Fruit fly (Drosophila melanogaster): ENCODE measurements around the gene CG15025.
A peak's percentile ranks its signal among the peaks of the same experiment; 100 is the strongest.

Gene CG15025

DNA sequence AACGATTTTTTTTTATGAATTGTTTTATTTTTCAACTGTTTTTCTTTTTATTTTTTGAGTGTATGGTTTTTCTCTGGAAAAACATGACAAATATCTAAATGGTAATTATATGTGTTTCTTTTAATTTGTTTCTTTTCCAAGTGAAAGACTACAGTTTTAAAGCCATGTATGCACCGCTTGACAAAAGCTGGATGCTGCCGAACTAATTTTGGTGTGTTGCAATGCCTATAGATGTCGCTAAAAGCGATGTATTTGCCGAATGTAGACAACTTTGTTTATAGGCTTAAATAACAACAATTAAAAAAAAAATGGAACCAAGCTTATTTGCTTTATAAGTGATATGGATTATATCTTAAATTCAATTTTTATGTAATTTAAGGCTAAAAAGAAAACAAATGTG, at the start of gene CG15025 (continued):
- TF ChIP-seq lab (GFP tag; optimal IDR thresholded peaks at IDR 0.05) = no peak
- TF ChIP-seq Nf-YA (GFP tag; IDR thresholded peaks at IDR 0.05) = no peak
- TF ChIP-seq nmo (GFP tag; optimal IDR thresholded peaks at IDR 0.05) = peak; percentile 36
- peak; percentile 7 for TF ChIP-seq slp2 (GFP tag; optimal IDR thresholded peaks at IDR 0.05)
- no peak for TF ChIP-seq CG11696 (GFP tag; IDR thresholded peaks at IDR 0.05)
- TF ChIP-seq CkIIα-i1 (GFP tag; IDR thresholded peaks at IDR 0.05) = no peak
- TF ChIP-seq CG5180 (GFP tag; optimal IDR thresholded peaks at IDR 0.05) = no peak
- TF ChIP-seq Deaf1 (tag; optimal IDR thresholded peaks at IDR 0.05) = no peak
- TF ChIP-seq CG10274 (GFP tag; optimal IDR thresholded peaks at IDR 0.05) = no peak
- no peak for TF ChIP-seq NC2α (GFP tag; optimal IDR thresholded peaks at IDR 0.05)
- no peak for TF ChIP-seq CG10267 (tag; optimal IDR thresholded peaks at IDR 0.05)
- TF ChIP-seq sisA (GFP tag; IDR thresholded peaks at IDR 0.05) = peak; percentile 56; the same call in 1 of the 2 replicates
- TF ChIP-seq CTCF (GFP tag; optimal IDR thresholded peaks at IDR 0.05) = peak; percentile 95
- no peak for TF ChIP-seq sima (GFP tag; optimal IDR thresholded peaks at IDR 0.05)
- no peak for TF ChIP-seq onecut (GFP tag; IDR thresholded peaks at IDR 0.05)
- no peak for TF ChIP-seq caup (GFP tag; optimal IDR thresholded peaks at IDR 0.05; ENCODE audit: severe bottlenecking)
- TF ChIP-seq CG31388 (GFP tag; optimal IDR thresholded peaks at IDR 0.05) = no peak
- no peak for TF ChIP-seq CG13894 (tag; optimal IDR thresholded peaks at IDR 0.05)
- 0 out of 2 replicates have a peak, but pooled peaks have one; percentile 13 for TF ChIP-seq klu (GFP tag; IDR thresholded peaks at IDR 0.05)
- peak; percentile 95 for TF ChIP-seq Ets65A (GFP tag)
- TF ChIP-seq CG11456 (GFP tag; IDR thresholded peaks at IDR 0.05) = peak; percentile 75; the same call in 2 of the 3 replicates
- no peak for TF ChIP-seq ERR (GFP tag; optimal IDR thresholded peaks at IDR 0.05)
- no peak for TF ChIP-seq CG7928 (GFP tag; optimal IDR thresholded peaks at IDR 0.05)
- no peak for TF ChIP-seq slou (GFP tag; optimal IDR thresholded peaks at IDR 0.05)
- 0 out of 2 replicates have a peak, but pooled peaks have one; percentile 12 for TF ChIP-seq tna (GFP tag; IDR thresholded peaks at IDR 0.05; ENCODE audit: partially characterized antibody)
- TF ChIP-seq ara (GFP tag; IDR thresholded peaks at IDR 0.05) = no peak
- TF ChIP-seq disco-r (GFP tag; optimal IDR thresholded peaks at IDR 0.05) = no peak
- TF ChIP-seq Gug (GFP tag; IDR thresholded peaks at IDR 0.05) = peak; percentile 62; the same call in 1 of the 4 replicates
- peak; percentile 23 for TF ChIP-seq CG1603 (tag; optimal IDR thresholded peaks at IDR 0.05)
- no peak for TF ChIP-seq HHEX (GFP tag; optimal IDR thresholded peaks at IDR 0.05)
- TF ChIP-seq CG10366 (GFP tag; IDR thresholded peaks at IDR 0.05) = no peak
- no peak for TF ChIP-seq CG16779 (GFP tag; IDR thresholded peaks at IDR 0.05)
- no peak for TF ChIP-seq jing (GFP tag; optimal IDR thresholded peaks at IDR 0.05)
- TF ChIP-seq CG17612 (GFP tag; IDR thresholded peaks at IDR 0.05) = no peak
- TF ChIP-seq tio (GFP tag; optimal IDR thresholded peaks at IDR 0.05) = peak; percentile 14
- TF ChIP-seq CG4282 (GFP tag; optimal IDR thresholded peaks at IDR 0.05) = no peak
- peak; percentile 15 for TF ChIP-seq CG8290 (GFP tag; optimal IDR thresholded peaks at IDR 0.05)
- no peak for TF ChIP-seq CG8290 (tag; optimal IDR thresholded peaks at IDR 0.05)
- peak; percentile 16 for TF ChIP-seq CG4424 (GFP tag; optimal IDR thresholded peaks at IDR 0.05)
- no peak for TF ChIP-seq ranshi (GFP tag; IDR thresholded peaks at IDR 0.05)
- TF ChIP-seq salm (tag; optimal IDR thresholded peaks at IDR 0.05) = no peak
- TF ChIP-seq CG12299 (tag; optimal IDR thresholded peaks at IDR 0.05) = no peak
- TF ChIP-seq Hmx (GFP tag; optimal IDR thresholded peaks at IDR 0.05) = no peak
- TF ChIP-seq lola (GFP tag; optimal IDR thresholded peaks at IDR 0.05) = no peak
- TF ChIP-seq HmgZ (tag; optimal IDR thresholded peaks at IDR 0.05) = peak; percentile 20
- no peak for TF ChIP-seq E2f2 (GFP tag; IDR thresholded peaks at IDR 0.05)
- TF ChIP-seq fru (optimal IDR thresholded peaks at IDR 0.05) = no peak
- no peak for TF ChIP-seq CG17186 (GFP tag; optimal IDR thresholded peaks at IDR 0.05)
- TF ChIP-seq Jarid2 (GFP tag; optimal IDR thresholded peaks at IDR 0.05) = peak; percentile 7
- TF ChIP-seq ase (GFP tag; IDR thresholded peaks at IDR 0.05) = 0 out of 3 replicates have a peak, but pooled peaks have one; percentile 35
- TF ChIP-seq ro (GFP tag; IDR thresholded peaks at IDR 0.05) = no peak
- TF ChIP-seq gce (GFP tag; IDR thresholded peaks at IDR 0.05) = no peak
- no peak for TF ChIP-seq HLHmδ (GFP tag; optimal IDR thresholded peaks at IDR 0.05)

Data from whole organism, embryonic.